Fruit fly (Drosophila melanogaster) whole organism, embryonic: Measurements from ENCODE around the gene CG2444.
A peak's percentile ranks its signal among the peaks of the same experiment; 100 is the strongest.

Experiments
- Antp ChIP-seq: fragments of 200-800 bp; sonication (Bioruptor generic); optimal IDR thresholded peaks from 3 replicates; lab custom pipeline; 2016; ENCODE audit warnings: missing biosample characterization, missing genetic modification characterization
- Asciz ChIP-seq: fragments of 200-800 bp; sonication (Bioruptor generic); optimal IDR thresholded peaks from 2 replicates; lab custom pipeline; 2017; ENCODE audit warnings: missing biosample characterization, mild to moderate bottlenecking, missing genetic modification characterization, missing genetic modification reagents
- Atf-2 ChIP-seq: fragments of 200-800 bp; sonication (Bioruptor generic); optimal IDR thresholded peaks from 2 replicates; lab custom pipeline; 2016; ENCODE audit warnings: missing biosample characterization, missing genetic modification characterization
- CG1024 ChIP-seq: fragments of 200-800 bp; sonication (Bioruptor generic); IDR thresholded peaks from 2 replicates; pipeline ENCODE4 v1.3.6; 2022; ENCODE audit warnings: missing biosample characterization, missing genetic modification characterization
- CG10431 ChIP-seq: fragments of 200-800 bp; sonication (Bioruptor generic); optimal IDR thresholded peaks from 3 replicates; lab custom pipeline; 2018; ENCODE audit warnings: missing biosample characterization, mild to moderate bottlenecking, missing genetic modification characterization
- CG11695 ChIP-seq: fragments of 200-800 bp; sonication (Bioruptor generic); IDR thresholded peaks from 3 replicates; pipeline ENCODE4 v1.3.6; 2022; ENCODE audit warnings: missing biosample characterization, missing genetic modification characterization
- CG12219 ChIP-seq: fragments of 200-800 bp; sonication (Bioruptor generic); optimal IDR thresholded peaks from 3 replicates; lab custom pipeline; 2018; ENCODE audit warnings: missing biosample characterization, mild to moderate bottlenecking, missing genetic modification characterization
- CG12236 ChIP-seq: fragments of 200-800 bp; sonication (Bioruptor generic); optimal IDR thresholded peaks from 2 replicates; lab custom pipeline; 2016; ENCODE audit warnings: missing biosample characterization, missing genetic modification characterization
- CG13775 ChIP-seq: fragments of 200-800 bp; sonication (Bioruptor generic); optimal IDR thresholded peaks from 3 replicates; lab custom pipeline; 2017; ENCODE audit warnings: missing biosample characterization, mild to moderate bottlenecking, missing genetic modification characterization
- CG14667 ChIP-seq: fragments of 200-800 bp; sonication (Bioruptor generic); IDR thresholded peaks from 2 replicates; pipeline ENCODE4 v1.3.6; 2022; ENCODE audit warnings: missing biosample characterization, missing genetic modification characterization
- CG14860 ChIP-seq: fragments of 200-800 bp; sonication (Bioruptor generic); IDR thresholded peaks from 3 replicates; pipeline ENCODE4 v1.3.6; 2022; ENCODE audit warnings: missing biosample characterization, missing genetic modification characterization; ENCODE audit not compliant: partially characterized antibody
- CG14965 ChIP-seq: fragments of 200-800 bp; sonication (Bioruptor generic); optimal IDR thresholded peaks from 2 replicates; lab custom pipeline; 2016; ENCODE audit warnings: missing biosample characterization, missing genetic modification characterization, borderline replicate concordance
- CG15073 ChIP-seq: fragments of 200-800 bp; sonication (Bioruptor generic); optimal IDR thresholded peaks from 2 replicates; lab custom pipeline; 2016; ENCODE audit warnings: missing biosample characterization, missing genetic modification characterization
- CG1529 ChIP-seq: fragments of 200-800 bp; sonication (Bioruptor generic); optimal IDR thresholded peaks from 3 replicates; lab custom pipeline; 2018; ENCODE audit warnings: missing biosample characterization, missing genetic modification characterization
- CG15696 ChIP-seq: fragments of 200-800 bp; sonication (Bioruptor generic); optimal IDR thresholded peaks from 2 replicates; lab custom pipeline; 2019; ENCODE audit warnings: missing biosample characterization, mild to moderate bottlenecking, missing genetic modification characterization, moderate library complexity
- CG17912 ChIP-seq: fragments of 200-800 bp; sonication (Bioruptor generic); optimal IDR thresholded peaks from 2 replicates; lab custom pipeline; 2018; ENCODE audit warnings: missing biosample characterization, mild to moderate bottlenecking, missing genetic modification characterization
- CG33557 ChIP-seq: fragments of 200-800 bp; sonication (Bioruptor generic); optimal IDR thresholded peaks from 2 replicates; lab custom pipeline; 2019; ENCODE audit warnings: missing biosample characterization, mild to moderate bottlenecking, missing genetic modification characterization, moderate library complexity
- CG3407 ChIP-seq: fragments of 200-800 bp; sonication (Bioruptor generic); optimal IDR thresholded peaks from 2 replicates; lab custom pipeline; 2018; ENCODE audit warnings: missing biosample characterization, mild to moderate bottlenecking, missing genetic modification characterization
- CG7786 ChIP-seq: fragments of 200-800 bp; sonication (Bioruptor generic); optimal IDR thresholded peaks from 2 replicates; lab custom pipeline; 2016; ENCODE audit warnings: missing biosample characterization, missing genetic modification characterization
- CG7987 ChIP-seq: fragments of 200-800 bp; sonication (Bioruptor generic); optimal IDR thresholded peaks from 2 replicates; lab custom pipeline; 2018; ENCODE audit warnings: missing biosample characterization, mild to moderate bottlenecking, missing genetic modification characterization, moderate library complexity
- CG8944 ChIP-seq: fragments of 200-800 bp; sonication (Bioruptor generic); optimal IDR thresholded peaks from 3 replicates; lab custom pipeline; 2016; ENCODE audit warnings: missing biosample characterization, missing genetic modification characterization
- CG9797 ChIP-seq: fragments of 200-800 bp; sonication (Bioruptor generic); optimal IDR thresholded peaks from 3 replicates; lab custom pipeline; 2018; ENCODE audit warnings: missing biosample characterization, mild to moderate bottlenecking, missing genetic modification characterization
- CG9876 ChIP-seq: fragments of 200-800 bp; sonication (Bioruptor generic); optimal IDR thresholded peaks from 2 replicates; lab custom pipeline; 2016; ENCODE audit warnings: missing biosample characterization, missing genetic modification characterization
- CkIIα-i1 ChIP-seq: fragments of 200-800 bp; sonication (Bioruptor generic); IDR thresholded peaks from 2 replicates; pipeline ENCODE4 v1.3.6; 2022; ENCODE audit warnings: missing biosample characterization, missing genetic modification characterization
- Doc3 ChIP-seq: fragments of 200-800 bp; sonication (Bioruptor generic); IDR thresholded peaks from 3 replicates; pipeline ENCODE4 v1.3.6; 2022; ENCODE audit warnings: missing biosample characterization, missing genetic modification characterization; ENCODE audit not compliant: partially characterized antibody
- Eip74EF ChIP-seq, 2 experiments: fragments of 200-800 bp in 1 of 2; fragments of >200 bp in 1 of 2; sonication (Bioruptor generic) in 1 of 2; optimal IDR thresholded peaks; 2 replicates each; lab custom pipeline; 2017 to 2019; ENCODE audit warnings: missing biosample characterization in 2 of 2, missing genetic modification characterization in 2 of 2, mild to moderate bottlenecking in 1 of 2, moderate library complexity in 1 of 2
- Oaz ChIP-seq: fragments of 200-800 bp; sonication (Bioruptor generic); IDR thresholded peaks from 2 replicates; pipeline ENCODE4 v1.3.6; 2022; ENCODE audit warnings: missing biosample characterization, missing genetic modification characterization
- Rfx ChIP-seq: fragments of 200-800 bp; sonication (Bioruptor generic); IDR thresholded peaks from 2 replicates; pipeline ENCODE4 v1.3.6; 2022; ENCODE audit warnings: missing biosample characterization, missing genetic modification characterization
- Sin3A ChIP-seq: fragments of >200 bp; optimal IDR thresholded peaks from 2 replicates; lab custom pipeline; 2018
- Tbp ChIP-seq: fragments of >200 bp; optimal IDR thresholded peaks from 2 replicates; lab custom pipeline; 2018; ENCODE audit warnings: missing biosample characterization, missing genetic modification characterization
- Trl ChIP-seq, 3 experiments: fragments of >200 bp in 2 of 3; fragments of 200-800 bp in 1 of 3; sonication (Bioruptor generic) in 1 of 3; optimal IDR thresholded peaks; 2 replicates in 1 of 3; 3 replicates in 2 of 3; lab custom pipeline; 2016 to 2017; ENCODE audit warnings: missing biosample characterization in 1 of 3, missing genetic modification characterization in 1 of 3
- bab2 ChIP-seq: fragments of 200-800 bp; sonication (Bioruptor generic); optimal IDR thresholded peaks from 2 replicates; lab custom pipeline; 2016; ENCODE audit warnings: missing biosample characterization, missing genetic modification characterization
- br ChIP-seq: fragments of >200 bp; optimal IDR thresholded peaks from 2 replicates; lab custom pipeline; 2017
- bsh ChIP-seq, 2 experiments: fragments of 200-800 bp; sonication (Bioruptor generic); optimal IDR thresholded peaks; 2 replicates each; lab custom pipeline; 2017 to 2018; ENCODE audit warnings: mild to moderate bottlenecking in 2 of 2, missing biosample characterization in 2 of 2, missing genetic modification characterization in 2 of 2, moderate library complexity in 1 of 2
- cato ChIP-seq: fragments of 200-800 bp; sonication (Bioruptor generic); optimal IDR thresholded peaks from 2 replicates; lab custom pipeline; 2016; ENCODE audit warnings: missing biosample characterization, missing genetic modification characterization, borderline replicate concordance
- dimm ChIP-seq: fragments of 200-800 bp; sonication (Bioruptor generic); IDR thresholded peaks from 2 replicates; pipeline ENCODE4 v1.3.6; 2022; ENCODE audit warnings: missing biosample characterization, missing genetic modification characterization
- dmrt11E ChIP-seq: fragments of 200-800 bp; sonication (Bioruptor generic); optimal IDR thresholded peaks from 3 replicates; lab custom pipeline; 2018; ENCODE audit warnings: missing biosample characterization, mild to moderate bottlenecking, missing genetic modification characterization, moderate library complexity
- emc ChIP-seq: fragments of 200-800 bp; sonication (Bioruptor generic); optimal IDR thresholded peaks from 2 replicates; lab custom pipeline; 2016; ENCODE audit warnings: missing biosample characterization, missing genetic modification characterization
- gce ChIP-seq: fragments of 200-800 bp; sonication (Bioruptor generic); IDR thresholded peaks from 3 replicates; pipeline ENCODE4 v1.3.6; 2022; ENCODE audit warnings: missing biosample characterization, missing genetic modification characterization
- kah ChIP-seq: fragments of 200-800 bp; sonication (Bioruptor generic); optimal IDR thresholded peaks from 2 replicates; lab custom pipeline; 2018; ENCODE audit warnings: missing biosample characterization, mild to moderate bottlenecking, missing genetic modification characterization
- lilli ChIP-seq: fragments of 200-800 bp; sonication (Bioruptor generic); optimal IDR thresholded peaks from 3 replicates; lab custom pipeline; 2016; ENCODE audit warnings: missing biosample characterization, missing genetic modification characterization
- otp ChIP-seq: fragments of 200-800 bp; sonication (Bioruptor generic); IDR thresholded peaks from 3 replicates; pipeline ENCODE4, ENCODE4 v1.3.6; 2022; ENCODE audit warnings: missing biosample characterization, missing genetic modification characterization
- sens-2 ChIP-seq: fragments of 200-800 bp; sonication (Bioruptor generic); IDR thresholded peaks from 2 replicates; pipeline ENCODE4 v1.3.6; 2022; ENCODE audit warnings: missing biosample characterization, missing genetic modification characterization
- slbo ChIP-seq: fragments of 200-800 bp; sonication (Bioruptor generic); IDR thresholded peaks from 2 replicates; pipeline ENCODE4 v1.3.6; 2022; ENCODE audit warnings: missing biosample characterization, missing genetic modification characterization
- sqz ChIP-seq: fragments of 200-800 bp; sonication (Bioruptor generic); optimal IDR thresholded peaks from 3 replicates; lab custom pipeline; 2018; ENCODE audit warnings: missing biosample characterization, mild to moderate bottlenecking, missing genetic modification characterization
- stc ChIP-seq: fragments of 200-800 bp; sonication (Bioruptor generic); IDR thresholded peaks from 2 replicates; pipeline ENCODE4 v1.3.6; 2022; ENCODE audit warnings: missing biosample characterization, missing genetic modification characterization
- tin ChIP-seq: fragments of 200-800 bp; sonication (Bioruptor generic); optimal IDR thresholded peaks from 3 replicates; lab custom pipeline; 2016; ENCODE audit warnings: missing biosample characterization, missing genetic modification characterization
- trh ChIP-seq: fragments of 200-800 bp; sonication (Bioruptor generic); optimal IDR thresholded peaks from 2 replicates; lab custom pipeline; 2016; ENCODE audit warnings: missing biosample characterization, missing genetic modification characterization
- usp ChIP-seq: fragments of >200 bp; optimal IDR thresholded peaks from 2 replicates; lab custom pipeline; 2017; ENCODE audit warnings: missing biosample characterization, missing genetic modification characterization
- zen ChIP-seq: fragments of 200-800 bp; sonication (Bioruptor generic); optimal IDR thresholded peaks from 3 replicates; lab custom pipeline; 2018; ENCODE audit warnings: missing biosample characterization, mild to moderate bottlenecking, missing genetic modification characterization, moderate library complexity

CG2444 gene

DNA sequence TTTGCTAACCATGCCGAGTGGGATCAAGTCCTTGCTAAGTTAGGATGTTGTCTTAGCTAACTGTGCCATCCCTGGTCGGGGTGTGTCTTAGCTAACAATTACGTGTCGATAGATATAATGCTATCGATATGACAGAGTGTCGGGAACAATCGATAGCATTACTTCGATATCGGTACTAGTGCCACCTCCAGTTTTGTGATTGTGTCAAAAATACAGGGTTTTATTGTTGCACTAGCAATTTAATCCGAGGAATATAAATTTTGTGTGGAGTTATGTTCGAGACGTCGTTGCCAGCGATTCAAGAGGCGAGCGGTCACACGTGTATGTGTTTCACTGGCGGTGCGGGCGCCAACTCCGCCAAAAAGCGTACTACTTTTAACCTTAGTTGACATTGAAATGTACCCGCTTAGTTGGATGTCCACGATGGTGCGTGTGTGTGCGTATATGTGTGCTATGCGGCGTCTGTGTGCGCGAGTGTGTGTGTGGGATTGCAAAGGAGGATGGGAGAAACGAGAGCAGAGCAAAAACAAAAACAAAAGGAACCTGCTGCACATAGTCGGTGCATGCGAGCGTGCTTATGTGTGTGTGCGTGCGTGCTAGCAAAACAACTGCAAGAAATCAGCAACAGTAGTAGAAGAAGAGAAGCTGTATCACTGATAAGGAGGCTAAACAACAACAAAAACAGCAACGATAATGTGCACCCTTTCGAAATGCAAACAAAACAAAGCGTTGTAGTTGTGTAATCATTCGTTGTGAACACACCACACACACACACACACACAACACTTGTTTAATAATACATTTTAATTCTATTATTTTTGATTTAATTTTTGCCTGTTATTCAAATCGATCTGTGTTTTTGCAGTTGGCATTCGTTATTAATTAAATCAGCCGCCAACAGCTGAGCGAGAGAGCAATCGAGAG, 9.9 kb downstream of the CG2444 start, which contains the start of gene PhKgamma (continued):
- no peak for TF ChIP-seq CG10431 (GFP tag; lab: Kevin White, UChicago)
- TF ChIP-seq CG15696 (tag; lab: Kevin White, UChicago): no peak
- TF ChIP-seq CG14965 (GFP tag; lab: Kevin White, UChicago): no peak
- peak; percentile 45 for TF ChIP-seq CG17912 (GFP tag; lab: Kevin White, UChicago)
- TF ChIP-seq CG33557: no peak
- peak; percentile 77 for TF ChIP-seq CG14860 (GFP tag; lab: Robert Waterston, UW)
- no peak for TF ChIP-seq CG13775 (GFP tag; lab: Kevin White, UChicago)
- no peak for TF ChIP-seq CG1024 (GFP tag; lab: Robert Waterston, UW)
- TF ChIP-seq Tbp (GFP tag; lab: Kevin White, UChicago): no peak
- peak; percentile 64 for TF ChIP-seq Sin3A
- TF ChIP-seq CG12219 (GFP tag; lab: Kevin White, UChicago): no peak
- no peak for TF ChIP-seq dimm (GFP tag; lab: Robert Waterston, UW)
- no peak for TF ChIP-seq CG1529
- no peak for TF ChIP-seq gce (GFP tag; lab: Robert Waterston, UW)
- no peak for TF ChIP-seq lilli (GFP tag; lab: Kevin White, UChicago)
- no peak for TF ChIP-seq CG11695 (GFP tag; lab: Robert Waterston, UW)
- TF ChIP-seq Trl (optimal IDR thresholded peaks at IDR 0.05; lab: Kevin White, UChicago): no peak
- peak; percentile 11 for TF ChIP-seq Trl (GFP tag; optimal IDR thresholded peaks at IDR 0.05; lab: Kevin White, UChicago)
- TF ChIP-seq trh (GFP tag; lab: Kevin White, UChicago): no peak
- TF ChIP-seq usp (GFP tag; lab: Kevin White, UChicago): no peak
- no peak for TF ChIP-seq br (lab: Kevin White, UChicago)
- TF ChIP-seq Atf-2: no peak
- TF ChIP-seq tin: no peak
- no peak for TF ChIP-seq kah
- TF ChIP-seq Antp: peak; percentile 15
- no peak for TF ChIP-seq cato
- TF ChIP-seq Eip74EF (GFP tag; optimal IDR thresholded peaks at IDR 0.05; lab: Kevin White, UChicago): peak in 1 of 2 experiments; percentile 6
- TF ChIP-seq emc: no peak
- TF ChIP-seq slbo (GFP tag; lab: Robert Waterston, UW): peak; percentile 41
- no peak for TF ChIP-seq CG14667 (GFP tag; lab: Robert Waterston, UW)
- TF ChIP-seq CG3407 (GFP tag; lab: Kevin White, UChicago): no peak
- peak; percentile 52 for TF ChIP-seq Rfx (GFP tag; lab: Robert Waterston, UW)
- no peak for TF ChIP-seq CG9876 (GFP tag; lab: Kevin White, UChicago)
- TF ChIP-seq bab2 (GFP tag; lab: Kevin White, UChicago): no peak
- no peak for TF ChIP-seq CkIIα-i1 (GFP tag; lab: Robert Waterston, UW)
- no peak for TF ChIP-seq stc
- TF ChIP-seq CG7786 (GFP tag; lab: Kevin White, UChicago): no peak
- TF ChIP-seq bsh (GFP tag; optimal IDR thresholded peaks at IDR 0.05; lab: Kevin White, UChicago): peak; percentile 15 to 56
- no peak for TF ChIP-seq sens-2 (GFP tag; lab: Robert Waterston, UW)
- TF ChIP-seq sqz (GFP tag; lab: Kevin White, UChicago): no peak
- no peak for TF ChIP-seq Asciz (GFP tag; lab: Kevin White, UChicago)
- peak; percentile 44 for TF ChIP-seq CG9797
- TF ChIP-seq CG12236: no peak
- TF ChIP-seq Oaz: no peak
- TF ChIP-seq CG8944 (GFP tag; lab: Kevin White, UChicago): no peak
- TF ChIP-seq Doc3 (GFP tag; lab: Robert Waterston, UW): peak; percentile 81
- no peak for TF ChIP-seq CG7987 (GFP tag; lab: Kevin White, UChicago)
- no peak for TF ChIP-seq otp (GFP tag; lab: Robert Waterston, UW)
- no peak for TF ChIP-seq CG15073 (GFP tag; lab: Kevin White, UChicago)
- TF ChIP-seq dmrt11E (tag; lab: Kevin White, UChicago): no peak
- TF ChIP-seq zen (tag; lab: Kevin White, UChicago): peak; percentile 79
